Worm (Caenorhabditis elegans) whole organism, young adult: ENCODE data around the gene F14D7.2.

ENCODE experiments used
- F22D6.2 ChIP-seq: sonication (generic microtip); optimal IDR thresholded peaks from 2 replicates; lab custom pipeline; 2016; ENCODE audit warnings: mild to moderate bottlenecking, missing genetic modification characterization, missing compliant biosample characterization
- F37B4.10 ChIP-seq: fragments of 200-800 bp; sonication (Bioruptor generic); IDR thresholded peaks from 2 replicates; pipeline ENCODE4 v1.3.6; 2022; ENCODE audit warnings: missing genetic modification characterization, missing compliant biosample characterization
- ama-1 ChIP-seq, 3 experiments: fragments of 150-350 bp in 1 of 3; sonication (generic microtip) in 2 of 3; optimal IDR thresholded peaks; 2 replicates each; lab custom pipeline; 2014 to 2018; ENCODE audit warnings: missing biosample characterization in 2 of 3, missing genetic modification characterization in 2 of 3, missing genetic modification reagents in 2 of 3
- ceh-58 ChIP-seq: fragments of 200-800 bp; sonication (Bioruptor generic); IDR thresholded peaks from 2 replicates; pipeline ENCODE4 v1.3.6; 2022; ENCODE audit warnings: missing genetic modification characterization, missing compliant biosample characterization
- fkh-3 ChIP-seq: sonication (generic microtip); optimal IDR thresholded peaks from 2 replicates; lab custom pipeline; 2016; ENCODE audit warnings: mild to moderate bottlenecking, missing genetic modification characterization, missing compliant biosample characterization
- hmg-20 ChIP-seq: fragments of 200-800 bp; sonication (Bioruptor generic); IDR thresholded peaks from 2 replicates; pipeline ENCODE4 v1.3.6; 2022; ENCODE audit warnings: missing genetic modification reagents, missing genetic modification characterization, missing compliant biosample characterization
- madf-8 ChIP-seq: fragments of 200-800 bp; sonication (Bioruptor generic); conservative IDR thresholded peaks from 2 replicates; pipeline ENCODE4 v1.3.6; 2022; ENCODE audit warnings: missing genetic modification reagents, missing genetic modification characterization, missing compliant biosample characterization
- sea-2 ChIP-seq: fragments of 200-800 bp; sonication (Bioruptor generic); IDR thresholded peaks from 2 replicates; pipeline ENCODE4 v1.3.6; 2022; ENCODE audit warnings: missing genetic modification characterization, missing compliant biosample characterization
- snpc-4 ChIP-seq, 5 experiments: fragments of 150-350 bp in 1 of 5; sonication (generic microtip) in 4 of 5; optimal IDR thresholded peaks; 2 replicates each; lab custom pipeline; 2014 to 2018; ENCODE audit warnings: missing genetic modification characterization in 5 of 5, missing biosample characterization in 3 of 5, antibody characterized with exemption in 2 of 5, mild to moderate bottlenecking in 2 of 5, missing compliant biosample characterization in 2 of 5, missing genotype in 2 of 5, moderate library complexity in 2 of 5, missing genetic modification reagents in 1 of 5

ce11 chrV:14327776-14328175, 34.3 kb upstream of the F14D7.2 start, which contains the start of gene F47B8.5:
- TF ChIP-seq snpc-4 (GFP tag; optimal IDR thresholded peaks at IDR 0.05; lab: Kevin White, UChicago), result no peak
- TF ChIP-seq snpc-4 (tag; optimal IDR thresholded peaks at IDR 0.05; lab: Kevin White, UChicago), result no peak
- no peak for TF ChIP-seq madf-8 (GFP tag; lab: Robert Waterston, UW)
- no peak for TF ChIP-seq F37B4.10 (GFP tag; lab: Robert Waterston, UW)
- no peak for TF ChIP-seq fkh-3 (tag; lab: Kevin White, UChicago)
- no peak for TF ChIP-seq sea-2
- TF ChIP-seq ceh-58 (GFP tag; lab: Robert Waterston, UW), result no peak
- TF ChIP-seq F22D6.2, result no peak
- TF ChIP-seq ama-1 (optimal IDR thresholded peaks at IDR 0.05; lab: Kevin White, UChicago), result no peak
- TF ChIP-seq ama-1 (GFP tag; optimal IDR thresholded peaks at IDR 0.05; lab: Kevin White, UChicago), result no peak
- no peak for TF ChIP-seq hmg-20 (GFP tag; lab: Robert Waterston, UW)
